Worm (Caenorhabditis elegans) whole organism, late embryonic: Measurements from ENCODE around the gene sru-6.

Experiments used
- ama-1 ChIP-seq: fragments of 150-350 bp; optimal IDR thresholded peaks from 2 replicates; lab custom pipeline; 2014
- ceh-48 ChIP-seq: sonication (generic microtip); optimal IDR thresholded peaks from 2 replicates; lab custom pipeline; 2016; ENCODE audit warnings: missing genetic modification characterization, inconsistent platforms, missing compliant biosample characterization
- dmd-4 ChIP-seq: sonication (generic microtip); optimal IDR thresholded peaks from 2 replicates; lab custom pipeline; 2016; ENCODE audit warnings: borderline replicate concordance, missing genetic modification characterization, missing compliant biosample characterization
- gmeb-2 ChIP-seq: sonication (generic microtip); optimal IDR thresholded peaks from 2 replicates; lab custom pipeline; 2016; ENCODE audit warnings: missing genetic modification characterization, inconsistent platforms, missing compliant biosample characterization
- pax-1 ChIP-seq: fragments of 150-350 bp; optimal IDR thresholded peaks from 2 replicates; lab custom pipeline; 2014; ENCODE audit warnings: missing biosample characterization, missing genetic modification characterization
- pqm-1 ChIP-seq: sonication (generic microtip); optimal IDR thresholded peaks from 2 replicates; lab custom pipeline; 2016; ENCODE audit warnings: missing genetic modification characterization, missing compliant biosample characterization

- TF ChIP-seq ceh-48 (tag; lab: Kevin White, UChicago) (no peak), ama-1 (lab: Kevin White, UChicago) (no peak), pqm-1 (tag; lab: Kevin White, UChicago) (no peak), gmeb-2 (no peak), dmd-4 (no peak), pax-1 (tag; lab: Kevin White, UChicago) (no peak)
Observed at ce11 chrIV:9443940-9444339, 46.5 kb upstream of the sru-6 start, which contains the start of gene F38E11.9.
